Comparison of ENCODE assay signal across 5 fruit fly cellular contexts in the genomic region with DNA sequence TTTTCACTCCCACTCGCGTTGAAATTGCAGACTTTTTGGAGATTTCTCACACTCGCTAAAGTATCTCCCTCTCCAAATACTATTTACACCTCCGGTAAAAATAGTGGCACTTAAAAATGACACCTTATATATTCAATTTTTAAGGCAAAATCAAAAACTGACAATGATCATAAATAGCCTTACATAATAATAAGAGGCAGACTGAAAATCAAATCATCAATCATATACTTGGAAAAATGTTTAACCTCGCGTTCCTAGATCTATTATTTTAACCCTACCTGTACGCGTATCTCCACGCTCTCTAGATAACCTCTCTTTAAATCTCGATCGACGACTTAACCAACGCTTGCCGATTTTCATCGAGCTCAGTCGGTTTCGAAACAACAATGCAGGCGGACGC.
A peak's percentile ranks its signal among the peaks of the same experiment; 100 is the strongest.
TF ChIP-seq lines count a peak whose summit lies in the region.

No protein-coding gene starts in this region.

- TF ChIP-seq CTCF in whole organism, embryonic (GFP tag; optimal IDR thresholded peaks at IDR 0.05; lab: Kevin White, UChicago) = no peak

TF ChIP-seq in whole organism, adult, 20 proteins besides CTCF, POLR2A, EP300 and RAD21:
- TF ChIP-seq CG5204 (GFP tag; optimal IDR thresholded peaks at IDR 0.05; lab: Kevin White, UChicago) = peak; percentile 25
- TF ChIP-seq CG33017 (tag; optimal IDR thresholded peaks at IDR 0.05; lab: Kevin White, UChicago) = peak; percentile 14
- TF ChIP-seq Mnt (GFP tag; optimal IDR thresholded peaks at IDR 0.05; lab: Kevin White, UChicago) = no peak
- peak; percentile 46 for TF ChIP-seq CG14711 (tag; optimal IDR thresholded peaks at IDR 0.05; lab: Kevin White, UChicago)
- TF ChIP-seq bab1 (GFP tag; optimal IDR thresholded peaks at IDR 0.05; lab: Kevin White, UChicago) = peak; percentile 89
- no peak for TF ChIP-seq CG1620 (GFP tag; optimal IDR thresholded peaks at IDR 0.05; lab: Kevin White, UChicago)

TF ChIP-seq in whole organism, embryonic, 481 proteins besides CTCF, POLR2A, EP300 and RAD21 (continues in another document):
- no peak for TF ChIP-seq CG7839 (tag; optimal IDR thresholded peaks at IDR 0.05; lab: Kevin White, UChicago)
- TF ChIP-seq CG17829 (tag; optimal IDR thresholded peaks at IDR 0.05; lab: Kevin White, UChicago) = peak; percentile 42
- TF ChIP-seq CG12391 (tag; optimal IDR thresholded peaks at IDR 0.05; lab: Kevin White, UChicago) = no peak
- no peak for TF ChIP-seq ac (GFP tag; optimal IDR thresholded peaks at IDR 0.05; lab: Kevin White, UChicago)
- TF ChIP-seq unc-4 (GFP tag; IDR thresholded peaks at IDR 0.05; lab: Robert Waterston, UW; ENCODE audit: partially characterized antibody) = no peak
- peak; percentile 51 for TF ChIP-seq Dip3 (GFP tag; optimal IDR thresholded peaks at IDR 0.05; lab: Kevin White, UChicago)
- TF ChIP-seq CG17612 (GFP tag; IDR thresholded peaks at IDR 0.05; lab: Robert Waterston, UW) = peak; percentile 47; the same call in 1 of the 2 replicates
- TF ChIP-seq BtbVII (GFP tag; optimal IDR thresholded peaks at IDR 0.05; lab: Kevin White, UChicago) = peak; percentile 62
- TF ChIP-seq CG18599 (GFP tag; optimal IDR thresholded peaks at IDR 0.05; lab: Kevin White, UChicago) = no peak
- TF ChIP-seq unpg (GFP tag; optimal IDR thresholded peaks at IDR 0.05; lab: Kevin White, UChicago) = no peak
- peak; percentile 73; the same call in 1 of the 3 replicates for TF ChIP-seq CG6175 (GFP tag; IDR thresholded peaks at IDR 0.05; lab: Robert Waterston, UW)
- no peak for TF ChIP-seq YL-1 (GFP tag; optimal IDR thresholded peaks at IDR 0.05; lab: Kevin White, UChicago)
- TF ChIP-seq Usf (GFP tag; optimal IDR thresholded peaks at IDR 0.05; lab: Kevin White, UChicago) = no peak
- no peak for TF ChIP-seq CG12299 (tag; optimal IDR thresholded peaks at IDR 0.05; lab: Kevin White, UChicago)
- peak; percentile 37 for TF ChIP-seq CG1647 (GFP tag; optimal IDR thresholded peaks at IDR 0.05; lab: Kevin White, UChicago)
- TF ChIP-seq Fer3 (tag; optimal IDR thresholded peaks at IDR 0.05; lab: Kevin White, UChicago) = peak; percentile 80
- TF ChIP-seq CG12236 (GFP tag; optimal IDR thresholded peaks at IDR 0.05; lab: Kevin White, UChicago) = no peak
- peak; percentile 66; the same call in 2 of the 3 replicates for TF ChIP-seq CG34422 (GFP tag; IDR thresholded peaks at IDR 0.05; lab: Robert Waterston, UW)
- TF ChIP-seq Dip2 (GFP tag; IDR thresholded peaks at IDR 0.05; lab: Robert Waterston, UW) = no peak; the same call in 1 of the 2 replicates

TF ChIP-seq in whole organism, prepupa, 60 proteins besides CTCF, POLR2A, EP300 and RAD21 (continues in another document):
- TF ChIP-seq Eip78C (GFP tag; lab: Kevin White, UChicago) (peak; percentile 98), CG8319 (GFP tag; optimal IDR thresholded peaks at IDR 0.05; lab: Kevin White, UChicago) (peak; percentile 85), CG11902 (GFP tag; optimal IDR thresholded peaks at IDR 0.05; lab: Kevin White, UChicago) (peak; percentile 69), Eip75B (GFP tag; optimal IDR thresholded peaks at IDR 0.05; lab: Kevin White, UChicago) (peak; percentile 90), pdm3 (GFP tag; optimal IDR thresholded peaks at IDR 0.05; lab: Kevin White, UChicago) (peak; percentile 86), Sox15 (GFP tag; optimal IDR thresholded peaks at IDR 0.05; lab: Kevin White, UChicago) (peak; percentile 55), Smox (GFP tag; optimal IDR thresholded peaks at IDR 0.05; lab: Kevin White, UChicago) (no peak), Hr39 (GFP tag; optimal IDR thresholded peaks at IDR 0.05; lab: Kevin White, UChicago) (no peak), CG11294 (GFP tag; IDR thresholded peaks at IDR 0.05; lab: Robert Waterston, UW) (peak; percentile 81), Sox14 (GFP tag; optimal IDR thresholded peaks at IDR 0.05; lab: Kevin White, UChicago) (no peak), cyc (GFP tag; optimal IDR thresholded peaks at IDR 0.05; lab: Kevin White, UChicago) (peak; percentile 55), Ets21C (GFP tag; optimal IDR thresholded peaks at IDR 0.05; lab: Kevin White, UChicago) (no peak), net (GFP tag; optimal IDR thresholded peaks at IDR 0.05; lab: Kevin White, UChicago) (peak; percentile 86), topi (GFP tag; optimal IDR thresholded peaks at IDR 0.05; lab: Kevin White, UChicago) (peak; percentile 49), CG6792 (GFP tag; optimal IDR thresholded peaks at IDR 0.05; lab: Kevin White, UChicago) (no peak), dac (GFP tag; optimal IDR thresholded peaks at IDR 0.05; lab: Kevin White, UChicago) (peak; percentile 84), CG3919 (GFP tag; optimal IDR thresholded peaks at IDR 0.05; lab: Kevin White, UChicago) (no peak), spab (GFP tag; optimal IDR thresholded peaks at IDR 0.05; lab: Kevin White, UChicago) (peak; percentile 83), vri (GFP tag; optimal IDR thresholded peaks at IDR 0.05; lab: Kevin White, UChicago) (no peak), CG10669 (GFP tag; optimal IDR thresholded peaks at IDR 0.05; lab: Kevin White, UChicago) (peak; percentile 89), CG6854 (GFP tag; optimal IDR thresholded peaks at IDR 0.05; lab: Kevin White, UChicago) (peak; percentile 36)

TF ChIP-seq in whole organism, pupa, 21 proteins besides CTCF, POLR2A, EP300 and RAD21:
- TF ChIP-seq gl (tag; optimal IDR thresholded peaks at IDR 0.05; lab: Kevin White, UChicago) (peak; percentile 82), CG32121 (GFP tag; IDR thresholded peaks at IDR 0.05; lab: Robert Waterston, UW) (peak; percentile 95), Pif1B (GFP tag; optimal IDR thresholded peaks at IDR 0.05; lab: Kevin White, UChicago) (peak; percentile 84), CG14655 (GFP tag; optimal IDR thresholded peaks at IDR 0.05; lab: Kevin White, UChicago) (no peak), CG4496 (GFP tag; IDR thresholded peaks at IDR 0.05; lab: Robert Waterston, UW) (peak; percentile 95), CG15710 (tag; optimal IDR thresholded peaks at IDR 0.05; lab: Kevin White, UChicago) (peak; percentile 91), D1 (tag; optimal IDR thresholded peaks at IDR 0.05; lab: Kevin White, UChicago) (peak; percentile 80), Ets98B (GFP tag; IDR thresholded peaks at IDR 0.05; lab: Robert Waterston, UW) (peak; percentile 95), Pif1A (GFP tag; optimal IDR thresholded peaks at IDR 0.05; lab: Kevin White, UChicago) (peak; percentile 83), CG10348 (GFP tag; IDR thresholded peaks at IDR 0.05; lab: Robert Waterston, UW) (peak; percentile 66), fd96Ca (GFP tag; IDR thresholded peaks at IDR 0.05; lab: Robert Waterston, UW) (peak; percentile 80; the same call in 2 of the 3 replicates), CG12605 (GFP tag; IDR thresholded peaks at IDR 0.05; lab: Robert Waterston, UW) (peak; percentile 94; the same call in 1 of the 2 replicates), CG8159 (tag; optimal IDR thresholded peaks at IDR 0.05; lab: Kevin White, UChicago) (peak; percentile 91), CG17806 (tag; optimal IDR thresholded peaks at IDR 0.05; lab: Kevin White, UChicago) (peak; percentile 91), CG34367 (tag; optimal IDR thresholded peaks at IDR 0.05; lab: Kevin White, UChicago) (no peak), CG8301 (tag; optimal IDR thresholded peaks at IDR 0.05; lab: Kevin White, UChicago) (peak; percentile 94), CG13204 (GFP tag; optimal IDR thresholded peaks at IDR 0.05; lab: Kevin White, UChicago) (no peak), Snoo (tag; optimal IDR thresholded peaks at IDR 0.05; lab: Kevin White, UChicago) (no peak), EcR (GFP tag; optimal IDR thresholded peaks at IDR 0.05; lab: Kevin White, UChicago) (no peak), CG9948 (tag; optimal IDR thresholded peaks at IDR 0.05; lab: Kevin White, UChicago) (peak; percentile 86), rn (GFP tag; IDR thresholded peaks at IDR 0.05; lab: Robert Waterston, UW) (peak; percentile 83)

TF ChIP-seq in whole organism, wandering third instar larva, 38 proteins besides CTCF, POLR2A, EP300 and RAD21:
- TF ChIP-seq sv (GFP tag; optimal IDR thresholded peaks at IDR 0.05; lab: Kevin White, UChicago) = peak; percentile 19
- TF ChIP-seq fru (GFP tag; optimal IDR thresholded peaks at IDR 0.05; lab: Kevin White, UChicago) = peak; percentile 41
- no peak for TF ChIP-seq br (GFP tag; optimal IDR thresholded peaks at IDR 0.05; lab: Kevin White, UChicago)
- no peak for TF ChIP-seq Dfd (GFP tag; optimal IDR thresholded peaks at IDR 0.05; lab: Kevin White, UChicago)
TF ChIP-seq in whole organism, wandering third instar larva: peak in this region for 2.
